Fruit fly (Drosophila melanogaster) whole organism, prepupa: Measurements from ENCODE around the gene Hrd3.

Source experiments
- CG10669 ChIP-seq: fragments of 200-800 bp; sonication (Bioruptor generic); optimal IDR thresholded peaks from 3 replicates; lab custom pipeline; 2018; ENCODE audit warnings: missing biosample characterization, mild to moderate bottlenecking, missing genetic modification characterization, moderate library complexity
- CG15336 ChIP-seq: fragments of 200-800 bp; sonication (Bioruptor generic); IDR thresholded peaks from 2 replicates; pipeline ENCODE4 v1.3.6; 2022; ENCODE audit warnings: missing biosample characterization, missing genetic modification characterization
- CG4318 ChIP-seq: fragments of 200-800 bp; sonication (Bioruptor generic); optimal IDR thresholded peaks from 3 replicates; lab custom pipeline; 2017; ENCODE audit warnings: missing biosample characterization, mild to moderate bottlenecking, missing genetic modification characterization
- Hr39 ChIP-seq: fragments of 200-800 bp; sonication (Bioruptor generic); optimal IDR thresholded peaks from 2 replicates; lab custom pipeline; 2016; ENCODE audit warnings: missing biosample characterization, missing genetic modification characterization
- Lpt ChIP-seq: fragments of 200-800 bp; sonication (Bioruptor generic); optimal IDR thresholded peaks from 3 replicates; lab custom pipeline; 2016; ENCODE audit warnings: missing biosample characterization, missing genetic modification characterization
- OdsH ChIP-seq: fragments of 200-800 bp; sonication (Bioruptor generic); optimal IDR thresholded peaks from 3 replicates; lab custom pipeline; 2016; ENCODE audit warnings: missing biosample characterization, missing genetic modification characterization
- dsx ChIP-seq: fragments of 200-800 bp; optimal IDR thresholded peaks from 3 replicates; lab custom pipeline; 2019; ENCODE audit warnings: missing biosample characterization, mild to moderate bottlenecking, missing genetic modification characterization, moderate library complexity; ENCODE audit not compliant: poor library complexity, severe bottlenecking
- fd59A ChIP-seq: fragments of 200-800 bp; sonication (Bioruptor generic); optimal IDR thresholded peaks from 2 replicates; lab custom pipeline; 2017; ENCODE audit warnings: missing biosample characterization, mild to moderate bottlenecking, missing genetic modification characterization, missing genetic modification reagents
- vri ChIP-seq: fragments of 200-800 bp; sonication (Bioruptor generic); optimal IDR thresholded peaks from 3 replicates; lab custom pipeline; 2016; ENCODE audit warnings: missing biosample characterization, mild to moderate bottlenecking, missing genetic modification characterization

dm6 chr3R:23803668-23804067, 45.3 kb upstream of the Hrd3 start, which contains the start of gene CG34355:
- TF ChIP-seq CG10669 (GFP tag; lab: Kevin White, UChicago) (no peak), Hr39 (GFP tag; lab: Kevin White, UChicago) (no peak), CG15336 (GFP tag; lab: Robert Waterston, UW) (no peak), vri (GFP tag; lab: Kevin White, UChicago) (no peak), fd59A (GFP tag; lab: Kevin White, UChicago) (peak; percentile 12), Lpt (GFP tag; lab: Kevin White, UChicago) (no peak), CG4318 (GFP tag; lab: Kevin White, UChicago) (no peak), OdsH (GFP tag; lab: Kevin White, UChicago) (no peak), dsx (GFP tag; lab: Kevin White, UChicago) (no peak)
